Worm (Caenorhabditis elegans) whole organism, midembryonic: ENCODE data around the gene syx-4.

Experiments used
- T22C8.4 ChIP-seq: fragments of 200-800 bp; sonication (Bioruptor generic); IDR thresholded peaks from 2 replicates; pipeline ENCODE4 v1.3.6; 2022; ENCODE audit warnings: missing genetic modification characterization, missing compliant biosample characterization
- cog-1 ChIP-seq: sonication (generic microtip); optimal IDR thresholded peaks from 2 replicates; lab custom pipeline; 2016; ENCODE audit warnings: missing genetic modification characterization, missing compliant biosample characterization
- flt-1 ChIP-seq: fragments of 200-800 bp; sonication (Bioruptor generic); IDR thresholded peaks from 2 replicates; pipeline ENCODE4 v1.3.6; 2022; ENCODE audit warnings: missing genetic modification characterization, missing compliant biosample characterization
- klf-2 ChIP-seq: fragments of 200-800 bp; sonication (Bioruptor generic); conservative IDR thresholded peaks from 2 replicates; pipeline ENCODE4 v1.3.6; 2022; ENCODE audit warnings: missing genetic modification reagents, missing genetic modification characterization, missing compliant biosample characterization
- med-1 ChIP-seq: sonication (generic microtip); optimal IDR thresholded peaks from 2 replicates; lab custom pipeline; 2017; ENCODE audit warnings: missing genetic modification characterization, mild to moderate bottlenecking, missing compliant biosample characterization, antibody characterized with exemption, missing genetic modification reagents; ENCODE audit not compliant: insufficient read depth
- ref-1 ChIP-seq: fragments of 200-800 bp; sonication (Bioruptor generic); conservative IDR thresholded peaks from 2 replicates; pipeline ENCODE4 v1.3.6; 2022; ENCODE audit warnings: missing genetic modification reagents, missing genetic modification characterization, missing compliant biosample characterization
- tab-1 ChIP-seq: fragments of 200-800 bp; sonication (Bioruptor generic); IDR thresholded peaks from 2 replicates; pipeline ENCODE4 v1.3.6; 2022; ENCODE audit warnings: missing genetic modification characterization, missing compliant biosample characterization
- ztf-23 ChIP-seq: fragments of 200-800 bp; sonication (Bioruptor generic); IDR thresholded peaks from 2 replicates; pipeline ENCODE4 v1.3.6; 2022; ENCODE audit warnings: missing genetic modification reagents, missing genetic modification characterization, missing compliant biosample characterization
- ztf-29 ChIP-seq: fragments of 200-800 bp; sonication (Bioruptor generic); IDR thresholded peaks from 2 replicates; pipeline ENCODE4 v1.3.6; 2022; ENCODE audit warnings: missing genetic modification reagents, missing genetic modification characterization, missing compliant biosample characterization

The syx-4 gene

DNA sequence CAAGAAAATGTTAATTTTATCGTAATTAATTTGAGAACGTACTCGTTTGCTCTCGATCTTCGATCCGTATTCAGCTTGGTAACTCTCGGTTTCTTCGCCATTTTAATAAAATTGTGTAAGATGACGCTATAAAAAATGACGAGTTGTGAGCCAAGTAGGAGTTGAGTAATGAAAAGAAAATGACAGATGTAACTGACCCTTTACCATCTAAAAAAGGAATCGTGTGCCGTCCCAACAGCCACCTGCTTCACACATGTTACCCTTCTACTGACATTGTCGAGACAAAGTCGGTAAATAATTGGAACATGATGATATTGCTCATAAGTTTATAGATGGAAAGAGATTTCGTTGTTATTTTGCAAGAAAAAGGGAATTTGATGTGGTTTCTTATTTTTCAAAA lies 22.3 kb downstream of the syx-4 start, which contains the start of gene hlh-12:
hlh-12 (minus strand) TSS at position 101 of the 400 bp plus-strand sequence.
- TF ChIP-seq ref-1, result no peak
- no peak for TF ChIP-seq klf-2 (GFP tag; lab: Robert Waterston, UW)
- no peak for TF ChIP-seq ztf-29
- no peak for TF ChIP-seq med-1 (GFP tag; lab: Kevin White, UChicago)
- no peak for TF ChIP-seq tab-1 (GFP tag; lab: Robert Waterston, UW)
- TF ChIP-seq cog-1 (tag; lab: Kevin White, UChicago), result no peak
- no peak for TF ChIP-seq T22C8.4 (GFP tag; lab: Robert Waterston, UW)
- TF ChIP-seq flt-1 (GFP tag; lab: Robert Waterston, UW), result no peak
- TF ChIP-seq ztf-23 (GFP tag; lab: Robert Waterston, UW), result no peak

DNA sequence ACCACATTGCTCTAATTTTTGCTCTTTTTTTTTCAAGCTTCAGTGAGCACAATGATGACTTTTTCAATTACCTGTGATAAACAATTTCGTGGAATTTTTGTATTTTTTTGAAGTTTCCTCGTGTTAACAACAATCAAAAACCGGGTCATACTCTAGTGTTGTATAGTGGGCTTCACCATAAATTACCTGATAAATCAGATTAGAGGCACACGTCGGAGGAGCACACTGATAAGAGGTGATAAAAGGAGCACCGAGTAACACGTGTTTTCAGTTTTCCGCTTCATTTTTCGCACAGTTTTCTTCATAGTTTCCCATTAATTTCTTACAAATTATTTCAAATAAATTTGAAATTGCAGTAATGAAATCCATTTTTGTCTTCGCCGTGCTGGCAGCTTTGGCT lies 24.2 kb downstream of the syx-4 start, which contains the start of gene spp-8:
spp-8 (plus strand) TSS at position 357 of the 400 bp plus-strand sequence.
- TF ChIP-seq klf-2 (GFP tag; lab: Robert Waterston, UW), result no peak
- TF ChIP-seq flt-1 (GFP tag; lab: Robert Waterston, UW), result no peak
- TF ChIP-seq med-1 (GFP tag; lab: Kevin White, UChicago), result no peak
- TF ChIP-seq ref-1, result no peak
- TF ChIP-seq T22C8.4 (GFP tag; lab: Robert Waterston, UW), result no peak
- TF ChIP-seq tab-1 (GFP tag; lab: Robert Waterston, UW), result no peak

DNA sequence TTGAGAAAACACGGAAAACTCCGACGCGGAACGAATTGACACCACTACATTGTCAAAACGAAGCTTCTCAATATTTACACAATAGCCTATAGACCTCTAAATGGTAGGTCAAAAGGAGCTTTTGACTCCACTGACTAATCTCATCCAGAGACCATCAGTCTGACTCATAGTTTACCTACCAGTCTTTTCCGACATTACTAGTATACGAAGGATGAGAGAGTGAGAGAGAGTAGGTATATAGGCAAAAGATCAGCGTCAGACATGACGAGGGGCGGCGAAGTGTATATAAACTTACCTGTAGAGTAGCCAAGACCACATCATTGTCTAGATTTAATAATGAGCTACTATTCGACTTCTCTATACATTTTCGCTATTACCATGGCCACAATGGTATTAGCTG lies 30.1 kb downstream of the syx-4 start, which contains the start of gene srlf-3:
srlf-3 (plus strand) TSS at position 301 of the 400 bp plus-strand sequence.
- TF ChIP-seq T22C8.4 (GFP tag; lab: Robert Waterston, UW), result no peak
- TF ChIP-seq tab-1 (GFP tag; lab: Robert Waterston, UW), result no peak

DNA sequence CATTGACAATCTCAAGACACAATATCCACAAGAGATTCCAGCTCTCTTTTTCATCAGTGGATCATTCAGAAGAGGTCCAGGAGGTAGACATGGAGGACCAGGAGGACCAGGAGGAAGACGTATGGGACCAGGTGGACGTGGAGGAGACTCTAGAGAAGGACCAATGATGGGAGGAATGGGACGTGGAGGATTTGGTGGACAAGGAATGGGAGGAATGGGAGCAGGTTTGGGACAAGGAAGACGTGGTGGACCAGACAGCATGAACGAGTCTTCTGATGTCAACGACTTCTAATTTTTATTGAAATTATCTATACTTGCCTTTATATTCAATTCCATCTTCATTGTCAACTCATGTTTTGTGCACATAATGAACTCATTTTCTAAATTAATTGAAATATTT lies 31.0 kb downstream of the syx-4 start:
- TF ChIP-seq tab-1 (GFP tag; lab: Robert Waterston, UW), result no peak
- no peak for TF ChIP-seq ztf-23 (GFP tag; lab: Robert Waterston, UW)
- no peak for TF ChIP-seq T22C8.4 (GFP tag; lab: Robert Waterston, UW)
- TF ChIP-seq flt-1 (GFP tag; lab: Robert Waterston, UW), result no peak
- no peak for TF ChIP-seq klf-2 (GFP tag; lab: Robert Waterston, UW)
- no peak for TF ChIP-seq ztf-29
- TF ChIP-seq cog-1 (tag; lab: Kevin White, UChicago), result no peak
- TF ChIP-seq ref-1, result no peak
- TF ChIP-seq med-1 (GFP tag; lab: Kevin White, UChicago), result no peak

DNA sequence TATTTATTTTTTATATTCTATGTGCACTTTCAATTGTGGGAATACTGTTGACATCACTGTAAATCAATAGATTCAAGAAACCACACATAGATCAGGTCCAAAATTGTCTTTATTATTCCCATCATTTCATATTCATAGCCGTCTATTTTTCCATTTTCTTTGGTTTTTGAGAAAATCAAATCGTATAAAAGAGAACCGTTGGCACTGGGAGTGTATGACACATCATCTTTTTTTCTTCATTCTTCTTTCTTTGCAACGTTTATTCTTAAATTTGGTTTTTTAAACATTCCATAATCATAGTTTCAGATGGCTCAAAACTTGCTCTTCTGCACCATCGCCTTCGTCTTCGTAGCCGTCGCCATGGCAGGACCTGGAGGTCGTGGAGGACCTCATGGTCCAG lies 32.8 kb downstream of the syx-4 start, which contains the start of gene srlf-2:
srlf-2 (plus strand) TSS at position 301 of the 400 bp plus-strand sequence.
- TF ChIP-seq T22C8.4 (GFP tag; lab: Robert Waterston, UW), result no peak
- TF ChIP-seq flt-1 (GFP tag; lab: Robert Waterston, UW), result no peak
- no peak for TF ChIP-seq tab-1 (GFP tag; lab: Robert Waterston, UW)
- TF ChIP-seq cog-1 (tag; lab: Kevin White, UChicago), result no peak
- TF ChIP-seq ztf-23 (GFP tag; lab: Robert Waterston, UW), result no peak
- TF ChIP-seq klf-2 (GFP tag; lab: Robert Waterston, UW), result no peak
- no peak for TF ChIP-seq ztf-29
- TF ChIP-seq med-1 (GFP tag; lab: Kevin White, UChicago), result no peak
- TF ChIP-seq ref-1, result no peak

DNA sequence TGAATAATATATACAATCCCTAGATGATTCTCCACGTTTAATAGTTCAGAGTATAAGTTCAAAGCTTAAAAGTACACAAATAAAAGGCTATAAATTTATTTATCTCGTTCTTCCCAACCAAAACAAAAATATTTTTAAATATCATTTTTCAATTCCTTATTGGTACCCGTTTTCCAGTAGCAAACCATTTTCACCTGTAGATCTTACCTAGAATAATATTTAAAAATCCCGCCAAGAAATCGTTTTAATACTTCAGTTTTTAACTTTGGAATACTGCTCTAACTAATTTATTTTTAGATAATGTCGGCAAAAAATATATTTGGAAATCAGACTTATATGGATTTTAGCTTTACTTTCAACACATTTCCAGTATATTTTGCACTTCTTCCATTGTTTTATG lies 35.2 kb downstream of the syx-4 start, which contains the start of gene sru-7:
sru-7 (plus strand) TSS at position 301 of the 400 bp plus-strand sequence.
- TF ChIP-seq cog-1 (tag; lab: Kevin White, UChicago), result no peak
- no peak for TF ChIP-seq med-1 (GFP tag; lab: Kevin White, UChicago)
- no peak for TF ChIP-seq ztf-29
- TF ChIP-seq klf-2 (GFP tag; lab: Robert Waterston, UW), result no peak
- no peak for TF ChIP-seq ref-1
- no peak for TF ChIP-seq T22C8.4 (GFP tag; lab: Robert Waterston, UW)
- TF ChIP-seq tab-1 (GFP tag; lab: Robert Waterston, UW), result no peak
- TF ChIP-seq ztf-23 (GFP tag; lab: Robert Waterston, UW), result no peak
- no peak for TF ChIP-seq flt-1 (GFP tag; lab: Robert Waterston, UW)

DNA sequence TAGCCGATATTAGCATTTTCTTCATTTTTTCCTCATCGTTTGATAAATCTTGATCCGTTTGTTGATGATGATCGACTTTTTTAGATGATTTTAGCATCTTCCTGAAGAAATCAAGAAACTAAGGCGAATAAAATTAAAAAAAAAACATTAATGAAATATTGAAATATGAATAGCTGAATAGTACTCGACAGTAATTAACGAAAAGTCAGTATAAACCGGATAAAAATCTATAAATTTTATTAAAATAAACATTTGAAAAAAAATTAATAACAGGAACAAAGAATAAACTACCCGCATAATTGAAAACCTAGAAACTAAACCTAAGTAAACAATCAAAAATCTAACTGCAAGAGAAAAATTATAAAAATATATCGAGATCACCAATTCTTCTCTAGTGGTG lies 39.2 kb downstream of the syx-4 start, which contains the start of gene C28C12.12:
C28C12.12 (minus strand) TSS at position 101 of the 400 bp plus-strand sequence.
- no peak for TF ChIP-seq T22C8.4 (GFP tag; lab: Robert Waterston, UW)
- TF ChIP-seq klf-2 (GFP tag; lab: Robert Waterston, UW), result no peak
- TF ChIP-seq ztf-29, result no peak
- no peak for TF ChIP-seq flt-1 (GFP tag; lab: Robert Waterston, UW)
- no peak for TF ChIP-seq med-1 (GFP tag; lab: Kevin White, UChicago)
- no peak for TF ChIP-seq ref-1
- TF ChIP-seq tab-1 (GFP tag; lab: Robert Waterston, UW), result no peak
- TF ChIP-seq ztf-23 (GFP tag; lab: Robert Waterston, UW), result no peak
- no peak for TF ChIP-seq cog-1 (tag; lab: Kevin White, UChicago)

DNA sequence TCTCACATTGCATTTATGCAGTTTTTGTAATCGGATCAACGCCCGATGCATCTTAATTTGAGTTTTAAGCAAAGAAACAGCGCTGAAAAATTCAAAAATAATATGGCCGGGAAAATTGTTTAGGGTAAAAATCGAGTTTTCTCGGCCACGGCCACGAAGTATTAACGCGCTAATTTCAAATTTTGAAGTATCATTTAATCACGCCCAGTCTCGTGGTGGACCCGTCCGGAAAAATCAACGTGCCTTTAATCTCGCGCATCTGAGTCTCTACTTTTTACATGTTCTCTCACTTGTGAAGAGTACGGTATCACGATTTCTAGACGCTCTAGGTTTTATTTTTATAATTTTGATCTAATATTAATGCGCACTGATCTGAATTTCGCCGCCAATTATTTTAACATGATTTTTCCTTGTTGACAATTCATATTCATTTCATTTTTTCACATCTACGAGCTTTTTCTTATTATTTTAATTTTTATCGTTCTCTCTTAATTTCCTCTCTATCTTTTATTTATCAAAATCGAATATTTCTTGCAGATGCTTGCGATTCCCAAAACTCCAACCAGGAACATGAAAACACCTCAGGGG lies 41.8 kb downstream of the syx-4 start, which contains the start of the genes acdh-13 and mesp-1:
acdh-13 (minus strand) TSS at position 51 of the 588 bp plus-strand sequence.
mesp-1 (plus strand) TSS at position 538 of the 588 bp plus-strand sequence.
- TF ChIP-seq T22C8.4 (GFP tag; lab: Robert Waterston, UW) (no peak), ztf-23 (GFP tag; lab: Robert Waterston, UW) (no peak), cog-1 (tag; lab: Kevin White, UChicago) (no peak), ztf-29 (no peak), tab-1 (GFP tag; lab: Robert Waterston, UW) (no peak), ref-1 (no peak), med-1 (GFP tag; lab: Kevin White, UChicago) (no peak), klf-2 (GFP tag; lab: Robert Waterston, UW) (no peak)

DNA sequence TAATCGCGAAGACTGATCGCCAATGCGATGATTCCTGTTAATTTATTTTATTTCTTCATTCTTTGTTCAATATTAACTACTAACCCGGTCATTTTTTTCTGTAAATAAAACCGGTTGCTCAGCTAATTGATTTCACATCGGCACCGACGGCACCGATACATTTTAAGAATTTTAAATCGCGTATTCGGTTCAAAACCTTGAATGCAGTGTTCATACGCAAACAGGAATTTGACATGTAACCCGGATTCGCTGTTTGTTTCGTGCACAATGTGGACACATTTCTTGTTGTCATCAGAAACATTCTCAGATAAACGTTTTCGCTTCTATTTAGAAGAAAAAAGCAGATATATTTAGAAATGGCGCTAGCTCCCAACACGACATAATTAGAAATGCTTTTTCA lies 42.9 kb downstream of the syx-4 start:
- TF ChIP-seq T22C8.4 (GFP tag; lab: Robert Waterston, UW) (no peak), med-1 (GFP tag; lab: Kevin White, UChicago) (no peak), tab-1 (GFP tag; lab: Robert Waterston, UW) (no peak), ztf-29 (no peak), flt-1 (GFP tag; lab: Robert Waterston, UW) (no peak), ztf-23 (GFP tag; lab: Robert Waterston, UW) (no peak), ref-1 (no peak), klf-2 (GFP tag; lab: Robert Waterston, UW) (no peak), cog-1 (tag; lab: Kevin White, UChicago) (no peak)
